Fruit fly (Drosophila melanogaster) whole organism, embryonic: ENCODE results near the gene Zn72D.

Source experiments
- Aef1 ChIP-seq: fragments of 200-800 bp; sonication (Bioruptor generic); IDR thresholded peaks from 3 replicates; pipeline ENCODE4 v1.3.6; 2022; ENCODE audit warnings: missing biosample characterization, missing genetic modification characterization
- Atf3 ChIP-seq: fragments of 200-800 bp; sonication (Bioruptor generic); optimal IDR thresholded peaks from 3 replicates; lab custom pipeline; 2016; ENCODE audit warnings: missing biosample characterization, missing genetic modification characterization
- Atf6 ChIP-seq: fragments of 200-800 bp; sonication (Bioruptor generic); IDR thresholded peaks from 2 replicates; pipeline ENCODE4 v1.3.6; 2022; ENCODE audit warnings: missing biosample characterization, missing genetic modification characterization
- Bdp1 ChIP-seq: fragments of 200-800 bp; sonication (Bioruptor generic); optimal IDR thresholded peaks from 3 replicates; lab custom pipeline; 2016; ENCODE audit warnings: missing biosample characterization, missing genetic modification characterization
- Blimp-1 ChIP-seq: fragments of 200-800 bp; sonication (Bioruptor generic); optimal IDR thresholded peaks from 3 replicates; lab custom pipeline; 2018; ENCODE audit warnings: missing biosample characterization, missing genetic modification characterization, mild to moderate bottlenecking, moderate library complexity, missing genetic modification reagents
- BtbVII ChIP-seq: fragments of 200-800 bp; sonication (Bioruptor generic); optimal IDR thresholded peaks from 3 replicates; lab custom pipeline; 2017; ENCODE audit warnings: missing biosample characterization, mild to moderate bottlenecking, missing genetic modification characterization
- CG10431 ChIP-seq: fragments of 200-800 bp; sonication (Bioruptor generic); optimal IDR thresholded peaks from 3 replicates; lab custom pipeline; 2018; ENCODE audit warnings: missing biosample characterization, mild to moderate bottlenecking, missing genetic modification characterization
- CG13296 ChIP-seq: fragments of 200-800 bp; sonication (Bioruptor generic); optimal IDR thresholded peaks from 3 replicates; lab custom pipeline; 2018; ENCODE audit warnings: missing biosample characterization, mild to moderate bottlenecking, missing genetic modification characterization
- CG15601 ChIP-seq: fragments of 200-800 bp; sonication (Bioruptor generic); optimal IDR thresholded peaks from 3 replicates; lab custom pipeline; 2019; ENCODE audit warnings: missing biosample characterization, mild to moderate bottlenecking, missing genetic modification characterization, moderate library complexity
- CG17802 ChIP-seq: fragments of 200-800 bp; sonication (Bioruptor generic); optimal IDR thresholded peaks from 2 replicates; lab custom pipeline; 2018; ENCODE audit warnings: missing biosample characterization, mild to moderate bottlenecking, missing genetic modification characterization, moderate library complexity
- CG2116 ChIP-seq: fragments of 200-800 bp; sonication (Bioruptor generic); optimal IDR thresholded peaks from 3 replicates; lab custom pipeline; 2018; ENCODE audit warnings: missing biosample characterization, mild to moderate bottlenecking, missing genetic modification characterization
- CG2712 ChIP-seq: fragments of 200-800 bp; optimal IDR thresholded peaks from 3 replicates; lab custom pipeline; 2019; ENCODE audit warnings: missing biosample characterization, mild to moderate bottlenecking, missing genetic modification characterization, moderate library complexity
- CG32532 ChIP-seq: fragments of 200-800 bp; sonication (Bioruptor generic); IDR thresholded peaks from 2 replicates; pipeline ENCODE4 v1.3.6; 2022; ENCODE audit warnings: missing biosample characterization, missing genetic modification characterization
- CG3838 ChIP-seq: fragments of 200-800 bp; sonication (Bioruptor generic); optimal IDR thresholded peaks from 3 replicates; lab custom pipeline; 2016; ENCODE audit warnings: missing biosample characterization, missing genetic modification characterization
- CG3847 ChIP-seq: fragments of 200-800 bp; sonication (Bioruptor generic); IDR thresholded peaks from 2 replicates; pipeline ENCODE4 v1.3.6; 2022; ENCODE audit warnings: missing biosample characterization, missing genetic modification characterization
- CG4707 ChIP-seq: fragments of 200-800 bp; sonication (Bioruptor generic); optimal IDR thresholded peaks from 2 replicates; lab custom pipeline; 2018; ENCODE audit warnings: missing biosample characterization, mild to moderate bottlenecking, missing genetic modification characterization, moderate library complexity
- CG6254 ChIP-seq: fragments of 200-800 bp; sonication (Bioruptor generic); optimal IDR thresholded peaks from 3 replicates; lab custom pipeline; 2017; ENCODE audit warnings: mild to moderate bottlenecking, missing biosample characterization, missing genetic modification reagents, missing genetic modification characterization
- CG6683 ChIP-seq: fragments of 200-800 bp; sonication (Bioruptor generic); optimal IDR thresholded peaks from 2 replicates; lab custom pipeline; 2017; ENCODE audit warnings: missing biosample characterization, mild to moderate bottlenecking, missing genetic modification characterization, missing genetic modification reagents
- CG6791 ChIP-seq: fragments of 200-800 bp; sonication (Bioruptor generic); IDR thresholded peaks from 3 replicates; pipeline ENCODE4 v1.3.6; 2022; ENCODE audit warnings: missing biosample characterization, missing genetic modification characterization; ENCODE audit not compliant: partially characterized antibody
- CG7372 ChIP-seq: fragments of 200-800 bp; sonication (Bioruptor generic); IDR thresholded peaks from 2 replicates; pipeline ENCODE4 v1.3.6; 2022; ENCODE audit warnings: missing biosample characterization, missing genetic modification characterization
- CG7556 ChIP-seq: fragments of 200-800 bp; sonication (Bioruptor generic); optimal IDR thresholded peaks from 2 replicates; lab custom pipeline; 2017; ENCODE audit warnings: missing biosample characterization, mild to moderate bottlenecking, missing genetic modification characterization
- CHES-1-like ChIP-seq: fragments of 200-800 bp; sonication (Bioruptor generic); optimal IDR thresholded peaks from 2 replicates; lab custom pipeline; 2016; ENCODE audit warnings: missing biosample characterization, missing genetic modification characterization
- Camta ChIP-seq: fragments of 200-800 bp; sonication (Bioruptor generic); optimal IDR thresholded peaks from 2 replicates; lab custom pipeline; 2016; ENCODE audit warnings: missing biosample characterization, missing genetic modification characterization
- Dbx ChIP-seq: fragments of 200-800 bp; sonication (Bioruptor generic); IDR thresholded peaks from 3 replicates; pipeline ENCODE4 v1.3.6; 2022; ENCODE audit warnings: missing biosample characterization, missing genetic modification characterization
- Dek ChIP-seq: fragments of 200-800 bp; sonication (Bioruptor generic); optimal IDR thresholded peaks from 3 replicates; lab custom pipeline; 2019; ENCODE audit warnings: missing biosample characterization, mild to moderate bottlenecking, missing genetic modification characterization, moderate library complexity
- Drgx ChIP-seq: fragments of 200-800 bp; sonication (Bioruptor generic); IDR thresholded peaks from 2 replicates; pipeline ENCODE4 v1.3.6; 2022; ENCODE audit warnings: missing biosample characterization, missing genetic modification characterization
- Nf-YA ChIP-seq: fragments of 200-800 bp; sonication (Bioruptor generic); IDR thresholded peaks from 2 replicates; pipeline ENCODE4 v1.3.6; 2022; ENCODE audit warnings: missing biosample characterization, missing genetic modification characterization
- Nf-YC ChIP-seq: fragments of 200-800 bp; optimal IDR thresholded peaks from 3 replicates; lab custom pipeline; 2019; ENCODE audit warnings: missing biosample characterization, mild to moderate bottlenecking, missing genetic modification characterization, moderate library complexity
- PHDP ChIP-seq: fragments of 200-800 bp; sonication (Bioruptor generic); optimal IDR thresholded peaks from 3 replicates; lab custom pipeline; 2018; ENCODE audit warnings: missing biosample characterization, mild to moderate bottlenecking, missing genetic modification characterization, moderate library complexity
- Ptx1 ChIP-seq: fragments of 200-800 bp; sonication (Bioruptor generic); IDR thresholded peaks from 2 replicates; pipeline ENCODE4 v1.3.6; 2022; ENCODE audit warnings: missing biosample characterization, missing genetic modification characterization
- Scr ChIP-seq: fragments of 200-800 bp; sonication (Bioruptor generic); IDR thresholded peaks from 2 replicates; pipeline ENCODE4 v1.3.6; 2022; ENCODE audit warnings: missing biosample characterization, missing genetic modification characterization; ENCODE audit not compliant: partially characterized antibody
- Side ChIP-seq: fragments of 200-800 bp; sonication (Bioruptor generic); optimal IDR thresholded peaks from 2 replicates; lab custom pipeline; 2016; ENCODE audit warnings: missing biosample characterization, missing genetic modification characterization
- Tbp ChIP-seq: fragments of >200 bp; optimal IDR thresholded peaks from 2 replicates; lab custom pipeline; 2018; ENCODE audit warnings: missing biosample characterization, missing genetic modification characterization
- Vsx1 ChIP-seq: fragments of 200-800 bp; sonication (Bioruptor generic); optimal IDR thresholded peaks from 2 replicates; lab custom pipeline; 2017; ENCODE audit warnings: missing biosample characterization, mild to moderate bottlenecking, missing genetic modification characterization, missing genetic modification reagents
- aop ChIP-seq: fragments of 200-800 bp; sonication (Bioruptor generic); IDR thresholded peaks from 2 replicates; pipeline ENCODE4 v1.3.6; 2022; ENCODE audit warnings: missing biosample characterization, missing genetic modification characterization
- ase ChIP-seq: fragments of 200-800 bp; sonication (Bioruptor generic); IDR thresholded peaks from 3 replicates; pipeline ENCODE4 v1.3.6; 2022; ENCODE audit warnings: missing biosample characterization, missing genetic modification characterization
- az2 ChIP-seq: fragments of 200-800 bp; sonication (Bioruptor generic); optimal IDR thresholded peaks from 3 replicates; lab custom pipeline; 2016; ENCODE audit warnings: missing biosample characterization, missing genetic modification characterization
- bowl ChIP-seq: fragments of 200-800 bp; sonication (Bioruptor generic); IDR thresholded peaks from 2 replicates; pipeline ENCODE4 v1.3.6; 2022; ENCODE audit warnings: missing biosample characterization, missing genetic modification characterization
- chm ChIP-seq: fragments of 200-800 bp; sonication (Bioruptor generic); IDR thresholded peaks from 2 replicates; pipeline ENCODE4 v1.3.6; 2022; ENCODE audit warnings: missing biosample characterization, missing genetic modification characterization
- exex ChIP-seq: fragments of 200-800 bp; sonication (Bioruptor generic); optimal IDR thresholded peaks from 4 replicates; lab custom pipeline; 2018; ENCODE audit warnings: missing biosample characterization, mild to moderate bottlenecking, missing genetic modification characterization, moderate library complexity
- gem ChIP-seq: fragments of 200-800 bp; sonication (Bioruptor generic); optimal IDR thresholded peaks from 2 replicates; lab custom pipeline; 2019; ENCODE audit warnings: missing biosample characterization, mild to moderate bottlenecking, missing genetic modification characterization, moderate library complexity
- lmd ChIP-seq: fragments of 200-800 bp; sonication (Bioruptor generic); IDR thresholded peaks from 2 replicates; pipeline ENCODE4 v1.3.6; 2022; ENCODE audit warnings: missing biosample characterization, missing genetic modification characterization
- luna ChIP-seq: fragments of 200-800 bp; sonication (Bioruptor generic); optimal IDR thresholded peaks from 2 replicates; lab custom pipeline; 2016; ENCODE audit warnings: missing biosample characterization, missing genetic modification characterization
- nmo ChIP-seq: fragments of 200-800 bp; sonication (Bioruptor generic); optimal IDR thresholded peaks from 2 replicates; lab custom pipeline; 2018; ENCODE audit warnings: missing biosample characterization, mild to moderate bottlenecking, missing genetic modification characterization, moderate library complexity
- org-1 ChIP-seq: fragments of 200-800 bp; sonication (Bioruptor generic); optimal IDR thresholded peaks from 2 replicates; lab custom pipeline; 2017; ENCODE audit warnings: missing biosample characterization, missing genetic modification characterization
- row ChIP-seq: fragments of 200-800 bp; sonication (Bioruptor generic); IDR thresholded peaks from 3 replicates; pipeline ENCODE4 v1.3.6; 2022; ENCODE audit warnings: missing biosample characterization, missing genetic modification characterization
- salm ChIP-seq: fragments of 200-800 bp; sonication (Bioruptor generic); optimal IDR thresholded peaks from 2 replicates; lab custom pipeline; 2018; ENCODE audit warnings: missing biosample characterization, mild to moderate bottlenecking, missing genetic modification characterization
- sim ChIP-seq: fragments of 200-800 bp; sonication (Bioruptor generic); IDR thresholded peaks from 2 replicates; pipeline ENCODE4 v1.3.6; 2022; ENCODE audit warnings: missing biosample characterization, missing genetic modification characterization
- tio ChIP-seq: fragments of 200-800 bp; sonication (Bioruptor generic); optimal IDR thresholded peaks from 2 replicates; lab custom pipeline; 2017; ENCODE audit warnings: missing biosample characterization, missing genetic modification characterization, inconsistent platforms
- twi ChIP-seq: fragments of 200-800 bp; optimal IDR thresholded peaks from 2 replicates; lab custom pipeline; 2019; ENCODE audit warnings: missing biosample characterization, mild to moderate bottlenecking, missing genetic modification characterization, moderate library complexity

The Zn72D gene

dm6 chr3L:16131264-16132066 lies 19.0 kb upstream of the Zn72D start, which contains the start of the genes Trs20 and elg1 (continued):
- TF ChIP-seq CG3847 (GFP tag; lab: Robert Waterston, UW) (peak; percentile 85), CG15601 (tag; lab: Kevin White, UChicago) (peak; percentile 67), twi (tag; lab: Kevin White, UChicago) (peak; percentile 49), CG10431 (GFP tag; lab: Kevin White, UChicago) (peak; percentile 28), ase (GFP tag; lab: Robert Waterston, UW) (no peak), nmo (GFP tag; lab: Kevin White, UChicago) (peak; percentile 66), Dek (tag; lab: Kevin White, UChicago) (peak; percentile 59), Atf3 (GFP tag; lab: Kevin White, UChicago) (no peak), Camta (GFP tag; lab: Kevin White, UChicago) (no peak), bowl (GFP tag; lab: Robert Waterston, UW) (no peak), CG2116 (GFP tag; lab: Kevin White, UChicago) (peak; percentile 39), exex (peak; percentile 54), luna (GFP tag; lab: Kevin White, UChicago) (no peak), Ptx1 (GFP tag; lab: Robert Waterston, UW) (peak; percentile 47), CG7556 (GFP tag; lab: Kevin White, UChicago) (peak; percentile 66), Atf6 (0 out of 2 replicates have a peak, but pooled peaks have one; percentile 12), CG7372 (no peak), Aef1 (GFP tag; lab: Robert Waterston, UW) (peak; percentile 17; the same call in 1 of the 3 replicates), CG6683 (GFP tag; lab: Kevin White, UChicago) (peak; percentile 10), chm (0 out of 2 replicates have a peak, but pooled peaks have one; percentile 26), gem (tag; lab: Kevin White, UChicago) (peak; percentile 81), CG13296 (peak; percentile 73), CG6791 (GFP tag; lab: Robert Waterston, UW) (no peak), CG3838 (GFP tag; lab: Kevin White, UChicago) (no peak), sim (GFP tag; lab: Robert Waterston, UW) (no peak), tio (GFP tag; lab: Kevin White, UChicago) (no peak), CG32532 (peak; percentile 26; the same call in 1 of the 2 replicates), CG6254 (GFP tag; lab: Kevin White, UChicago) (no peak), aop (GFP tag; lab: Robert Waterston, UW) (no peak), Nf-YC (tag; lab: Kevin White, UChicago) (peak; percentile 67), row (GFP tag; lab: Robert Waterston, UW) (peak; percentile 75), Drgx (GFP tag; lab: Robert Waterston, UW) (no peak), CG4707 (no peak), CHES-1-like (GFP tag; lab: Kevin White, UChicago) (no peak), Dbx (GFP tag; lab: Robert Waterston, UW) (peak; percentile 63; the same call in 2 of the 3 replicates), lmd (no peak), CG2712 (tag; lab: Kevin White, UChicago) (peak; percentile 85), Scr (GFP tag; lab: Robert Waterston, UW) (no peak), Bdp1 (GFP tag; lab: Kevin White, UChicago) (no peak), Vsx1 (GFP tag; lab: Kevin White, UChicago) (peak; percentile 59), Side (GFP tag; lab: Kevin White, UChicago) (no peak), Nf-YA (GFP tag; lab: Robert Waterston, UW) (no peak), org-1 (GFP tag; lab: Kevin White, UChicago) (no peak), BtbVII (no peak), CG17802 (tag; lab: Kevin White, UChicago) (no peak), salm (tag; lab: Kevin White, UChicago) (no peak), Blimp-1 (GFP tag; lab: Kevin White, UChicago) (no peak), az2 (GFP tag; lab: Kevin White, UChicago) (peak; percentile 29), Tbp (GFP tag; lab: Kevin White, UChicago) (no peak), PHDP (tag; lab: Kevin White, UChicago) (peak; percentile 70)
